Worm (Caenorhabditis elegans) whole organism, dauer: ENCODE measurements around the gene grd-11.

Experiments used
- unc-62 ChIP-seq: sonication (generic microtip); optimal IDR thresholded peaks from 2 replicates; lab custom pipeline; 2017; ENCODE audit warnings: missing biosample characterization, missing genetic modification reagents, missing genetic modification characterization

grd-11 gene

ce11 chrV:20380320-20380719, 23.7 kb downstream of the grd-11 start, which contains the start of gene K02E2.6:
TSS of gene K02E2.6 (plus strand) at chrV:20380561.
- no peak for TF ChIP-seq unc-62 (GFP tag; lab: Kevin White, UChicago)

- no peak for TF ChIP-seq unc-62 (GFP tag; lab: Kevin White, UChicago)
Observed at ce11 chrV:20383065-20383609, 26.6 kb downstream of the grd-11 start, which contains the start of gene K02E2.11. TSS of gene K02E2.11 (plus strand) at chrV:20383315.

- no peak for TF ChIP-seq unc-62 (GFP tag; lab: Kevin White, UChicago)
Observed at ce11 chrV:20386942-20387341, 30.4 kb downstream of the grd-11 start, which contains the start of gene K02E2.7. TSS of gene K02E2.7 (minus strand) at chrV:20387042.

- TF ChIP-seq unc-62 (GFP tag; lab: Kevin White, UChicago), result no peak
Observed at ce11 chrV:20387415-20387814, 30.8 kb downstream of the grd-11 start, which contains the start of gene F53H2.1. TSS of gene F53H2.1 (plus strand) at chrV:20387715.

ce11 chrV:20393773-20394172, 37.2 kb downstream of the grd-11 start, which contains the start of gene cnc-7:
TSS of gene cnc-7 (plus strand) at chrV:20394073.
- no peak for TF ChIP-seq unc-62 (GFP tag; lab: Kevin White, UChicago)

ce11 chrV:20399532-20400068, 43.0 kb downstream of the grd-11 start:
- TF ChIP-seq unc-62 (GFP tag; lab: Kevin White, UChicago), result no peak

- no peak for TF ChIP-seq unc-62 (GFP tag; lab: Kevin White, UChicago)
Observed at ce11 chrV:20402842-20403241, 46.3 kb downstream of the grd-11 start.

ce11 chrV:20406817-20407216, 50.2 kb downstream of the grd-11 start:
- TF ChIP-seq unc-62 (GFP tag; lab: Kevin White, UChicago), result no peak

- no peak for TF ChIP-seq unc-62 (GFP tag; lab: Kevin White, UChicago)
Observed at ce11 chrV:20409016-20409415, 52.4 kb downstream of the grd-11 start.

ce11 chrV:20410285-20410684, 53.7 kb downstream of the grd-11 start:
- TF ChIP-seq unc-62 (GFP tag; lab: Kevin White, UChicago), result no peak

- no peak for TF ChIP-seq unc-62 (GFP tag; lab: Kevin White, UChicago)
Observed at ce11 chrV:20411659-20412058, 55.1 kb downstream of the grd-11 start, which contains the start of gene F53H2.3. TSS of gene F53H2.3 (minus strand) at chrV:20411759.

- TF ChIP-seq unc-62 (GFP tag; lab: Kevin White, UChicago), result no peak
Observed at ce11 chrV:20412225-20412624, 55.7 kb downstream of the grd-11 start.

- no peak for TF ChIP-seq unc-62 (GFP tag; lab: Kevin White, UChicago)
Observed at ce11 chrV:20413426-20413825, 56.9 kb downstream of the grd-11 start.

ce11 chrV:20413936-20414335, 57.4 kb downstream of the grd-11 start:
- TF ChIP-seq unc-62 (GFP tag; lab: Kevin White, UChicago), result no peak
